Worm (Caenorhabditis elegans): Measurements from ENCODE around the gene mtm-3.

ce11 chrIII:3745138-3745537, 55.1 kb downstream of the mtm-3 start, which contains the start of gene lin-48:
- TF ChIP-seq him-1 (tag; optimal IDR thresholded peaks at IDR 0.05) (no peak), dao-5 (tag; optimal IDR thresholded peaks at IDR 0.05) (no peak), W03F9.2 (tag; optimal IDR thresholded peaks at IDR 0.05) (no peak)
